Worm (Caenorhabditis elegans) whole organism, L4/young adult: ENCODE measurements around the gene twk-33.

Source experiments
- W03F9.2 ChIP-seq: fragments of 150-350 bp; optimal IDR thresholded peaks from 2 replicates; lab custom pipeline; 2014; ENCODE audit warnings: missing biosample characterization, missing genetic modification characterization
- him-1 ChIP-seq: sonication (generic microtip); optimal IDR thresholded peaks from 2 replicates; lab custom pipeline; 2016; ENCODE audit warnings: missing genotype, missing genetic modification reagents, missing genetic modification characterization, missing compliant biosample characterization

- TF ChIP-seq him-1 (tag; lab: Kevin White, UChicago) (no peak), W03F9.2 (tag; lab: Kevin White, UChicago) (no peak)
Measured at ce11 chrV:17723142-17723781, 9.1 kb upstream of the twk-33 start.
